Worm (Caenorhabditis elegans) whole organism, late embryonic: ENCODE measurements around the gene B0024.4.

Source experiments
- C08G9.2 ChIP-seq: sonication (generic microtip); optimal IDR thresholded peaks from 2 replicates; lab custom pipeline; 2016; ENCODE audit warnings: mild to moderate bottlenecking, missing genetic modification characterization, moderate library complexity, missing compliant biosample characterization
- ama-1 ChIP-seq: fragments of 150-350 bp; optimal IDR thresholded peaks from 2 replicates; lab custom pipeline; 2014
- ceh-14 ChIP-seq: sonication (generic microtip); optimal IDR thresholded peaks from 2 replicates; lab custom pipeline; 2016; ENCODE audit warnings: missing genotype, missing genetic modification characterization, missing compliant biosample characterization
- ceh-18 ChIP-seq: sonication (generic microtip); optimal IDR thresholded peaks from 2 replicates; lab custom pipeline; 2016; ENCODE audit warnings: missing genetic modification characterization, missing compliant biosample characterization
- ceh-22 ChIP-seq: sonication (generic microtip); optimal IDR thresholded peaks from 2 replicates; lab custom pipeline; 2017; ENCODE audit warnings: missing biosample characterization, missing genetic modification characterization
- ceh-24 ChIP-seq: sonication (generic microtip); optimal IDR thresholded peaks from 2 replicates; lab custom pipeline; 2016; ENCODE audit warnings: mild to moderate bottlenecking, missing genetic modification characterization, missing compliant biosample characterization
- ceh-31 ChIP-seq: sonication (generic microtip); optimal IDR thresholded peaks from 2 replicates; lab custom pipeline; 2016; ENCODE audit warnings: missing genetic modification characterization, missing compliant biosample characterization
- ceh-48 ChIP-seq: sonication (generic microtip); optimal IDR thresholded peaks from 2 replicates; lab custom pipeline; 2016; ENCODE audit warnings: missing genetic modification characterization, inconsistent platforms, missing compliant biosample characterization
- ceh-6 ChIP-seq: fragments of 200-800 bp; sonication (Bioruptor generic); optimal IDR thresholded peaks from 2 replicates; lab custom pipeline; 2018; ENCODE audit warnings: mild to moderate bottlenecking, missing genetic modification characterization, missing compliant biosample characterization
- che-1 ChIP-seq: sonication (generic microtip); optimal IDR thresholded peaks from 2 replicates; lab custom pipeline; 2016; ENCODE audit warnings: mild to moderate bottlenecking, missing genetic modification characterization, missing compliant biosample characterization
- dmd-4 ChIP-seq: sonication (generic microtip); optimal IDR thresholded peaks from 2 replicates; lab custom pipeline; 2016; ENCODE audit warnings: borderline replicate concordance, missing genetic modification characterization, missing compliant biosample characterization
- dve-1 ChIP-seq: sonication (generic microtip); optimal IDR thresholded peaks from 2 replicates; lab custom pipeline; 2017; ENCODE audit warnings: antibody characterized with exemption, mild to moderate bottlenecking, missing genetic modification characterization, missing compliant biosample characterization
- elt-2 ChIP-seq: sonication (generic microtip); optimal IDR thresholded peaks from 2 replicates; lab custom pipeline; 2016; ENCODE audit warnings: missing genetic modification reagents, missing genetic modification characterization, missing compliant biosample characterization
- ets-4 ChIP-seq: sonication (generic microtip); optimal IDR thresholded peaks from 2 replicates; lab custom pipeline; 2016; ENCODE audit warnings: missing genetic modification characterization, missing compliant biosample characterization
- eyg-1 ChIP-seq: sonication (generic microtip); optimal IDR thresholded peaks from 2 replicates; lab custom pipeline; 2016; ENCODE audit warnings: missing genotype, missing genetic modification characterization, missing compliant biosample characterization
- fkh-10 ChIP-seq: fragments of 150-350 bp; optimal IDR thresholded peaks from 2 replicates; lab custom pipeline; 2014; ENCODE audit warnings: missing biosample characterization, missing genetic modification reagents, missing genetic modification characterization
- gmeb-2 ChIP-seq: sonication (generic microtip); optimal IDR thresholded peaks from 2 replicates; lab custom pipeline; 2016; ENCODE audit warnings: missing genetic modification characterization, inconsistent platforms, missing compliant biosample characterization
- hlh-13 ChIP-seq: fragments of 200-800 bp; sonication (Bioruptor generic); optimal IDR thresholded peaks from 2 replicates; lab custom pipeline; 2018; ENCODE audit warnings: mild to moderate bottlenecking, missing genetic modification characterization, missing compliant biosample characterization
- hlh-30 ChIP-seq: sonication (generic microtip); optimal IDR thresholded peaks from 2 replicates; lab custom pipeline; 2017; ENCODE audit warnings: antibody characterized with exemption, missing genetic modification characterization, missing compliant biosample characterization; ENCODE audit not compliant: insufficient read depth
- lim-6 ChIP-seq: sonication (generic microtip); optimal IDR thresholded peaks from 2 replicates; lab custom pipeline; 2016; ENCODE audit warnings: missing genetic modification characterization, missing compliant biosample characterization
- nfya-1 ChIP-seq: sonication (generic microtip); optimal IDR thresholded peaks from 2 replicates; lab custom pipeline; 2017; ENCODE audit warnings: missing genetic modification characterization, mild to moderate bottlenecking, missing compliant biosample characterization, antibody characterized with exemption, moderate library complexity
- nhr-232 ChIP-seq: sonication (generic microtip); optimal IDR thresholded peaks from 2 replicates; lab custom pipeline; 2016; ENCODE audit warnings: missing genetic modification characterization, missing compliant biosample characterization
- npax-4 ChIP-seq: sonication (generic microtip); optimal IDR thresholded peaks from 2 replicates; lab custom pipeline; 2016; ENCODE audit warnings: missing genetic modification characterization, missing compliant biosample characterization
- odd-2 ChIP-seq: sonication (generic microtip); optimal IDR thresholded peaks from 2 replicates; lab custom pipeline; 2017; ENCODE audit warnings: antibody characterized with exemption, mild to moderate bottlenecking, missing genetic modification characterization, missing compliant biosample characterization
- pag-3 ChIP-seq: sonication (generic microtip); optimal IDR thresholded peaks from 2 replicates; lab custom pipeline; 2016; ENCODE audit warnings: missing compliant biosample characterization, missing genetic modification characterization, borderline replicate concordance
- pat-9 ChIP-seq: fragments of 200-800 bp; sonication (Bioruptor generic); optimal IDR thresholded peaks from 2 replicates; lab custom pipeline; 2018; ENCODE audit warnings: mild to moderate bottlenecking, missing genetic modification characterization, moderate library complexity, missing compliant biosample characterization
- pax-1 ChIP-seq: fragments of 150-350 bp; optimal IDR thresholded peaks from 2 replicates; lab custom pipeline; 2014; ENCODE audit warnings: missing biosample characterization, missing genetic modification characterization
- pha-4 ChIP-seq: fragments of 150-350 bp; optimal IDR thresholded peaks from 2 replicates; lab custom pipeline; 2018; ENCODE audit warnings: missing biosample characterization, missing genetic modification reagents, missing genetic modification characterization
- pqm-1 ChIP-seq: sonication (generic microtip); optimal IDR thresholded peaks from 2 replicates; lab custom pipeline; 2016; ENCODE audit warnings: missing genetic modification characterization, missing compliant biosample characterization
- pros-1 ChIP-seq: fragments of 150-350 bp; optimal IDR thresholded peaks from 2 replicates; lab custom pipeline; 2014; ENCODE audit warnings: missing biosample characterization, missing genetic modification reagents, missing genetic modification characterization
- syd-9 ChIP-seq: sonication (generic microtip); optimal IDR thresholded peaks from 2 replicates; lab custom pipeline; 2016; ENCODE audit warnings: mild to moderate bottlenecking, missing genetic modification characterization, moderate library complexity, missing compliant biosample characterization
- tbx-2 ChIP-seq: sonication (generic microtip); optimal IDR thresholded peaks from 2 replicates; lab custom pipeline; 2016; ENCODE audit warnings: missing genetic modification characterization, missing compliant biosample characterization
- ttx-3 ChIP-seq: sonication (generic microtip); optimal IDR thresholded peaks from 2 replicates; lab custom pipeline; 2016; ENCODE audit warnings: missing genetic modification reagents, missing genetic modification characterization, missing compliant biosample characterization
- unc-3 ChIP-seq, 2 experiments: fragments of 200-800 bp in 1 of 2; sonication (Bioruptor generic) in 1 of 2; sonication (generic microtip) in 1 of 2; conservative IDR thresholded peaks in 1 of 2; optimal IDR thresholded peaks in 1 of 2; 2 replicates each; pipeline versions ENCODE4 v1.3.6 to Lab custom; 2016 to 2022; ENCODE audit warnings: missing compliant biosample characterization in 2 of 2, missing genetic modification characterization in 2 of 2, missing genetic modification reagents in 1 of 2
- unc-42 ChIP-seq: sonication (generic microtip); optimal IDR thresholded peaks from 2 replicates; lab custom pipeline; 2016; ENCODE audit warnings: missing genotype, missing genetic modification characterization, missing compliant biosample characterization
- unc-55 ChIP-seq: sonication (generic microtip); optimal IDR thresholded peaks from 2 replicates; lab custom pipeline; 2017; ENCODE audit warnings: missing biosample characterization, missing genetic modification reagents, missing genetic modification characterization
- unc-86 ChIP-seq: sonication (generic microtip); optimal IDR thresholded peaks from 2 replicates; lab custom pipeline; 2016; ENCODE audit warnings: missing genetic modification characterization, missing compliant biosample characterization

Gene B0024.4

DNA sequence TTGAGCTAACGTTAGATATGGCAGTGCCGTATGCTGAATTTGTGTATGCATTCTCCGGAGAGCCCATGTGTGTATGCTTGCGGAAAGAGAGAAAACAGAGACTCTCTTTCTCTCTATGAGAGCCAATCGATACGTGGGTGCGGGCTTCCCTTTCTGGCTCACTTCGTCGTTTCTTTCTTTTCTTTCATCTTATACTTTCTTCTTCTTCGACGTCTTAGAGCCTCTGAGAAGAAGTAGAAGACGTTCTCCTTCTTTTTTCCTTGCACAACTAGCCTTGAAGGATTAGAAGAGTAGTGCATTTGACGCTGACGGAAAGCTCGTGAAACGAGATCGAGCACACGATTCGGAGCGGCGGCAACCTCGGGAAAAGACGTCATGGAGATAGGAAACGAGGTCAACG is 23.4 kb upstream of the B0024.4 start:
- TF ChIP-seq unc-42 (tag; lab: Kevin White, UChicago) (peak; percentile 31), pros-1 (peak; percentile 15), tbx-2 (tag; lab: Kevin White, UChicago) (no peak), pag-3 (tag; lab: Kevin White, UChicago) (no peak), syd-9 (tag; lab: Kevin White, UChicago) (no peak), nhr-232 (tag; lab: Kevin White, UChicago) (no peak), ceh-22 (no peak), gmeb-2 (tag; lab: Kevin White, UChicago) (no peak), dve-1 (no peak), ceh-48 (peak; percentile 89), unc-3 (GFP tag; conservative IDR thresholded peaks at IDR 0.05; lab: Robert Waterston, UW) (no peak), unc-3 (tag; optimal IDR thresholded peaks at IDR 0.05; lab: Kevin White, UChicago) (no peak), odd-2 (tag; lab: Kevin White, UChicago) (no peak), unc-55 (GFP tag; lab: Kevin White, UChicago) (no peak), pax-1 (no peak), ceh-31 (peak; percentile 1), hlh-30 (no peak), eyg-1 (tag; lab: Kevin White, UChicago) (no peak), ceh-14 (tag; lab: Kevin White, UChicago) (no peak), ceh-18 (tag; lab: Kevin White, UChicago) (no peak), C08G9.2 (tag; lab: Kevin White, UChicago) (no peak), nfya-1 (tag; lab: Kevin White, UChicago) (peak; percentile 26), unc-86 (tag; lab: Kevin White, UChicago) (no peak), che-1 (tag; lab: Kevin White, UChicago) (no peak), fkh-10 (GFP tag; lab: Kevin White, UChicago) (no peak), pat-9 (tag; lab: Kevin White, UChicago) (no peak)

DNA sequence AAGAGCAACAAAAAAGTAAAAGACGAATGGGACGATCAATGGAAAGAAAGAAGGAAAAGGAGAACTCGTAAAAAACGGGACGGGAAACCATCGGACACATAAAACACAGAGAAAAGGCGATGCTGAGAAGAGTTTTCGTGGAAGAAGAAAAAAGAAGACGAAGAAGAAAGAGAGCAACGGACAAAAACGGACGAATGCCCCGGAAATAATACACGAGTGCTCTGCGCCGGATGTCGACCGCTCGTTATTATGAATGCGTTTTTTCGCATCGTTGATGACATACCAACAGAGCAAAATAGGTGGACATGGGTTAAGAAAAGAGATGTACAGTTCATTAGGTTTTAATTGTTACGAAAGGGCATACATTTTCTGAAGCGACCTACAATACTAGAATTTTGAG is 21.6 kb upstream of the B0024.4 start, which contains the start of gene Y22F5A.11:
Gene Y22F5A.11 (minus strand): TSS at position 28 of the 400 bp plus-strand sequence.
- TF ChIP-seq nfya-1 (tag; lab: Kevin White, UChicago) (no peak), unc-42 (tag; lab: Kevin White, UChicago) (peak; percentile 0)
- TF ChIP-seq, all 69 proteins: peak for 1

- no peak for TF ChIP-seq ets-4 (tag; lab: Kevin White, UChicago)
- no peak for TF ChIP-seq npax-4
- no peak for TF ChIP-seq pag-3 (tag; lab: Kevin White, UChicago)
- no peak for TF ChIP-seq hlh-13 (GFP tag; lab: Kevin White, UChicago)
- no peak for TF ChIP-seq dve-1
- TF ChIP-seq C08G9.2 (tag; lab: Kevin White, UChicago) = no peak
- TF ChIP-seq pha-4 (tag; lab: Kevin White, UChicago) = no peak
- TF ChIP-seq nfya-1 (tag; lab: Kevin White, UChicago) = no peak
- no peak for TF ChIP-seq ama-1 (lab: Kevin White, UChicago)
- no peak for TF ChIP-seq ceh-24 (tag; lab: Kevin White, UChicago)
- no peak for TF ChIP-seq ceh-6 (GFP tag; lab: Kevin White, UChicago)
- TF ChIP-seq ttx-3 (tag; lab: Kevin White, UChicago) = no peak
- TF ChIP-seq elt-2 (tag; lab: Kevin White, UChicago) = no peak
- TF ChIP-seq lim-6 (tag; lab: Kevin White, UChicago) = no peak
These were observed 21.2 kb upstream of the B0024.4 start for ce11 chrV:10276038-10276437.

ce11 chrV:10277579-10277978 is 19.6 kb upstream of the B0024.4 start, which contains the start of gene lys-1:
Gene lys-1 (plus strand): TSS chrV:10277904.
- TF ChIP-seq unc-42 (tag; lab: Kevin White, UChicago) (no peak), dmd-4 (tag; lab: Kevin White, UChicago) (no peak), ceh-24 (tag; lab: Kevin White, UChicago) (no peak), elt-2 (tag; lab: Kevin White, UChicago) (peak; percentile 20), pqm-1 (tag; lab: Kevin White, UChicago) (no peak), dve-1 (no peak), pat-9 (tag; lab: Kevin White, UChicago) (no peak)
- TF ChIP-seq, all 69 proteins: peak for 1
